Fruit fly (Drosophila melanogaster): ENCODE results near the gene kri.
A peak's percentile ranks its signal among the peaks of the same experiment; 100 is the strongest.

kri gene

DNA sequence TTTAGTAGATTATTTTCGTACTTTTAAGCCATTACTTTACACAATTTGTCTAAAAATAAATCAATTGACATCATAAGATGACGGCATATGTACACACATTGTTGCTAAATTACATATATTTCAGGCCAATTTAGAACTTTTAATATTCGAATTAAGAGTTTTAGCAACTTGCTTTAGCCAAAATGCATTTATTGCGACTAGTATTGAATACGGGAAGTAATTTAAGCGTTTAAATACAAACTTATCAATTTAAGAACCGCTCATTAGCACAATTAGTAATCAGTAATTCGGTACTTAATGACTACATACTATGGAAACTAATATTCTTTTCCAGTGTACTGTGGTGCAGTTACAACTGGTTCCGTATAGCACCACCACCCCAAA, 1.6 kb upstream of the kri start:
- TF ChIP-seq Clk (GFP tag; optimal IDR thresholded peaks at IDR 0.05) = no peak
- no peak for TF ChIP-seq CG7101 (tag; optimal IDR thresholded peaks at IDR 0.05)
- no peak for TF ChIP-seq ovo (GFP tag; optimal IDR thresholded peaks at IDR 0.05)
- TF ChIP-seq cic (GFP tag; optimal IDR thresholded peaks at IDR 0.05) = no peak
- TF ChIP-seq toe (GFP tag; optimal IDR thresholded peaks at IDR 0.05) = no peak
- TF ChIP-seq tj (GFP tag; optimal IDR thresholded peaks at IDR 0.05) = no peak
- TF ChIP-seq pad (GFP tag; optimal IDR thresholded peaks at IDR 0.05) = no peak
- no peak for TF ChIP-seq CG7045 (GFP tag; optimal IDR thresholded peaks at IDR 0.05)

DNA sequence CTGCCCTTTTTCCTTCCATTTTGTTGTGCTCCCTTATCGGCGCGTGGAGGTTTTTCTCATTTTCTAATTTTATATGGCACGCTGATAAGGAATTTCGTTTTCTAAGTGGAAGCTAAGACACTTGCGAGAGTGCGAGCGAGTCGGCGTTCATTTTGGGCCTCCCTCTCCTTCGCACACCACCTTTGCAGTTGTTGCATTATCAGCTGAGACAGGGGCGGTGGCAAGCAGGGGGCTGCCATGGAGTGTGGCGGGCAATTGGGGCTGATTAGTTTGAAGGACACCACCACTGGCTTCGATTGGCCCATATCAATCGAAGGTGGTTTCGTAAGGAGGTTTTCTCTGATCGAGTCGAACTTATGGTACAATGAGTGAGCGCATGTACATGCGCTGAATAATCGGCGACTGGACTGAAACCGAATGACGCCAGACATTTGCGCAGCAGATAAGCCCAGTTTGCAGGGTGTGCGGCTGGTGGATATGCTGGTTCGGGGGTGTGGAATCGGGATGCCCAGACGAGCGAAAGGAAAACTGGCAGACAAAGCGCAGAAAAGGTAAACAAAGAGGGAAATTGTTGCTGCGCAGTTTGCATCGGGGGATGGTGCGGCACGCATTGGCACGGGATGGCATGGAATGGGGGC, 1.0 kb upstream of the kri start:
- TF ChIP-seq ovo (GFP tag; optimal IDR thresholded peaks at IDR 0.05) (no peak), Mnt (GFP tag; optimal IDR thresholded peaks at IDR 0.05) (peak; percentile 88), CG12768 (GFP tag; optimal IDR thresholded peaks at IDR 0.05) (peak; percentile 17), cic (GFP tag; optimal IDR thresholded peaks at IDR 0.05) (peak; percentile 88)

- TF ChIP-seq cnc (optimal IDR thresholded peaks at IDR 0.05) (no peak), kay (GFP tag; ENCODE audit: borderline replicate concordance) (no peak), cic (GFP tag; optimal IDR thresholded peaks at IDR 0.05) (no peak), ovo (GFP tag; optimal IDR thresholded peaks at IDR 0.05) (no peak), CG1620 (GFP tag; optimal IDR thresholded peaks at IDR 0.05) (no peak), CG33017 (tag; optimal IDR thresholded peaks at IDR 0.05) (no peak), Crg-1 (GFP tag; optimal IDR thresholded peaks at IDR 0.05) (peak; percentile 50), Mnt (GFP tag; optimal IDR thresholded peaks at IDR 0.05) (peak; percentile 4), bab1 (GFP tag; optimal IDR thresholded peaks at IDR 0.05) (peak; percentile 27), toe (GFP tag; optimal IDR thresholded peaks at IDR 0.05) (no peak)
Observed at dm6 chr3L:5813016-5813415, 2.2 kb downstream of the kri start, which contains the start of gene mad2. Gene mad2, minus strand, starts transcription at chr3L:5813093.

DNA sequence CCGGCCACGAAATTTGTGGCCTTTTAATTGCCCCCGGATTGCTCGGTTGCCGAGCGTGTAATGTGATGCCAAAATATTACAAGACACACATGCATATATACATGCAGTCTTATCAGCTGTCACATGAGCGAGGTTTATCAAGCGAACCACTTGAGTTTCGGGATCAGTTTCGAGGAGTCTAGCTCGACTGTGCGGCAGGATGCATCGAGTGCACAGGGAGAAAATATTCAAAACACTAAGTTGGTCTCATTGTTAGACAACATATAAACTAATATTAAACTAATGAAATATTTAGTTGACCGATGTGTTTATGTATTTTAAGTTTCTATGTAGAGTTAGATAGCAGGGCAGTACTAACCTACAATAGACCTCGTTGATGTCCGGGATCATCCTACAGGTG, 6.4 kb downstream of the kri start:
- TF ChIP-seq pad (GFP tag; optimal IDR thresholded peaks at IDR 0.05) (no peak), tj (GFP tag; optimal IDR thresholded peaks at IDR 0.05) (no peak), toe (GFP tag; optimal IDR thresholded peaks at IDR 0.05) (no peak), kay (GFP tag; ENCODE audit: borderline replicate concordance) (no peak), CG7101 (tag; optimal IDR thresholded peaks at IDR 0.05) (no peak), ovo (GFP tag; optimal IDR thresholded peaks at IDR 0.05) (no peak), CG14711 (tag; optimal IDR thresholded peaks at IDR 0.05) (no peak), Crg-1 (GFP tag; optimal IDR thresholded peaks at IDR 0.05) (no peak), Mnt (GFP tag; optimal IDR thresholded peaks at IDR 0.05) (no peak), CG33017 (tag; optimal IDR thresholded peaks at IDR 0.05) (no peak), cnc (optimal IDR thresholded peaks at IDR 0.05) (no peak)

- TF ChIP-seq tj (GFP tag; optimal IDR thresholded peaks at IDR 0.05) = no peak
- no peak for TF ChIP-seq CG14711 (tag; optimal IDR thresholded peaks at IDR 0.05)
- TF ChIP-seq CG33017 (tag; optimal IDR thresholded peaks at IDR 0.05) = no peak
- TF ChIP-seq CG5204 (GFP tag; optimal IDR thresholded peaks at IDR 0.05) = no peak
- TF ChIP-seq CG12768 (GFP tag; optimal IDR thresholded peaks at IDR 0.05) = no peak
- TF ChIP-seq CG1620 (GFP tag; optimal IDR thresholded peaks at IDR 0.05) = no peak
- no peak for TF ChIP-seq CG7045 (GFP tag; optimal IDR thresholded peaks at IDR 0.05)
- TF ChIP-seq cnc (optimal IDR thresholded peaks at IDR 0.05) = no peak
- TF ChIP-seq Crg-1 (GFP tag; optimal IDR thresholded peaks at IDR 0.05) = no peak
- no peak for TF ChIP-seq CG7101 (tag; optimal IDR thresholded peaks at IDR 0.05)
- no peak for TF ChIP-seq cic (GFP tag; optimal IDR thresholded peaks at IDR 0.05)
- no peak for TF ChIP-seq Clk (GFP tag; optimal IDR thresholded peaks at IDR 0.05)
- no peak for TF ChIP-seq pad (GFP tag; optimal IDR thresholded peaks at IDR 0.05)
- TF ChIP-seq Hr96 (GFP tag; optimal IDR thresholded peaks at IDR 0.05) = no peak
- no peak for TF ChIP-seq Mnt (GFP tag; optimal IDR thresholded peaks at IDR 0.05)
- no peak for TF ChIP-seq CG11617 (GFP tag; optimal IDR thresholded peaks at IDR 0.05)
- no peak for TF ChIP-seq toe (GFP tag; optimal IDR thresholded peaks at IDR 0.05)
- no peak for TF ChIP-seq bab1 (GFP tag; optimal IDR thresholded peaks at IDR 0.05)
- no peak for TF ChIP-seq ovo (GFP tag; optimal IDR thresholded peaks at IDR 0.05)
- TF ChIP-seq kay (GFP tag; ENCODE audit: borderline replicate concordance) = no peak
Observed at dm6 chr3L:5819310-5819709, 8.5 kb downstream of the kri start.

- TF ChIP-seq ovo (GFP tag; optimal IDR thresholded peaks at IDR 0.05) (no peak), Hr96 (GFP tag; optimal IDR thresholded peaks at IDR 0.05) (no peak), kay (GFP tag; ENCODE audit: borderline replicate concordance) (no peak), CG1620 (GFP tag; optimal IDR thresholded peaks at IDR 0.05) (no peak), CG5204 (GFP tag; optimal IDR thresholded peaks at IDR 0.05) (no peak), CG7101 (tag; optimal IDR thresholded peaks at IDR 0.05) (no peak), cic (GFP tag; optimal IDR thresholded peaks at IDR 0.05) (no peak), CG11617 (GFP tag; optimal IDR thresholded peaks at IDR 0.05) (no peak), Crg-1 (GFP tag; optimal IDR thresholded peaks at IDR 0.05) (no peak), cnc (optimal IDR thresholded peaks at IDR 0.05) (no peak), pad (GFP tag; optimal IDR thresholded peaks at IDR 0.05) (no peak)
Observed at dm6 chr3L:5820039-5820438, 9.3 kb downstream of the kri start.

- TF ChIP-seq CG33017 (tag; optimal IDR thresholded peaks at IDR 0.05) (no peak), Crg-1 (GFP tag; optimal IDR thresholded peaks at IDR 0.05) (no peak), CG14711 (tag; optimal IDR thresholded peaks at IDR 0.05) (no peak), CG7101 (tag; optimal IDR thresholded peaks at IDR 0.05) (no peak), pad (GFP tag; optimal IDR thresholded peaks at IDR 0.05) (no peak), Mnt (GFP tag; optimal IDR thresholded peaks at IDR 0.05) (no peak), toe (GFP tag; optimal IDR thresholded peaks at IDR 0.05) (no peak), CG1620 (GFP tag; optimal IDR thresholded peaks at IDR 0.05) (no peak), CG7045 (GFP tag; optimal IDR thresholded peaks at IDR 0.05) (no peak), cic (GFP tag; optimal IDR thresholded peaks at IDR 0.05) (no peak), Clk (GFP tag; optimal IDR thresholded peaks at IDR 0.05) (no peak), Hr96 (GFP tag; optimal IDR thresholded peaks at IDR 0.05) (no peak), CG11617 (GFP tag; optimal IDR thresholded peaks at IDR 0.05) (no peak), CG12768 (GFP tag; optimal IDR thresholded peaks at IDR 0.05) (no peak), CG5204 (GFP tag; optimal IDR thresholded peaks at IDR 0.05) (no peak), cnc (optimal IDR thresholded peaks at IDR 0.05) (no peak)
Observed at dm6 chr3L:5820793-5821192, 10.0 kb downstream of the kri start.

Measured in whole organism, adult.